Fruit fly (Drosophila melanogaster): ENCODE measurements around the gene RpS29.
A peak's percentile ranks its signal among the peaks of the same experiment; 100 is the strongest.

The RpS29 gene

DNA sequence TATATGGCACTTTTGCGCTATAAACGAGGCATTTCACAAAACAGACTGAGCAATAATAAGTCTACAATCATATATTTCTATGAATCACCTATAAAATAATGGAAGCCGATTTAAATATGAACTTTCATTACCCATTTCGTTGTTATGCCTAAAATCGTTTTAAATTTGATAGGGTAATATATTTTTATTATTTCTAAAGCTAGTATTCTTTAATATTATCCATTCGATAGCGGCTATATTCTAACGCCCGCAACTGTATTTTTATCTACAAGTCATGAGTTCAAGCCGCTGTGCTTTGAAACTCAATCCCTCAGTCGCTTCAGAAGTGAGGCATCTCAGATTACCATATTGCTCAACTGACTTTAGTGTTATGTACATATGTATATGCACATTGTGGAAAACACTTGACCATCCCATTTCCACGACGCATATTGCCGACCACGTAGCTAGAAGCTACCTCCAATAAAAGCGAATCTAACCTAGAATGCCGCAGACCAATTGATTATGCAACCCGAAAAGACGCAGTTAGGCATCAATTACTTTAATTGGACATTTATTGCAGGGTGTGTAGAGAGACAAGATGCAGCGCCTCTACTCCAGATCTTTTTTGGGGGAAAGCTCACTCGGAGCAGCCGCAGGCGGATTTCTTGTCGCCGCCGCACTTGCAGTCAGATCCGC, 5.5 kb downstream of the RpS29 start:
- TF ChIP-seq CG13204 (GFP tag; optimal IDR thresholded peaks at IDR 0.05): no peak
- TF ChIP-seq CG4496 (GFP tag; IDR thresholded peaks at IDR 0.05): 0 out of 3 replicates have a peak, but pooled peaks have one; percentile 21
- peak; percentile 8 for TF ChIP-seq EcR (GFP tag; optimal IDR thresholded peaks at IDR 0.05)
- TF ChIP-seq CG9948 (tag; optimal IDR thresholded peaks at IDR 0.05): peak; percentile 3
- peak; percentile 21 for TF ChIP-seq CG8159 (tag; optimal IDR thresholded peaks at IDR 0.05)

DNA sequence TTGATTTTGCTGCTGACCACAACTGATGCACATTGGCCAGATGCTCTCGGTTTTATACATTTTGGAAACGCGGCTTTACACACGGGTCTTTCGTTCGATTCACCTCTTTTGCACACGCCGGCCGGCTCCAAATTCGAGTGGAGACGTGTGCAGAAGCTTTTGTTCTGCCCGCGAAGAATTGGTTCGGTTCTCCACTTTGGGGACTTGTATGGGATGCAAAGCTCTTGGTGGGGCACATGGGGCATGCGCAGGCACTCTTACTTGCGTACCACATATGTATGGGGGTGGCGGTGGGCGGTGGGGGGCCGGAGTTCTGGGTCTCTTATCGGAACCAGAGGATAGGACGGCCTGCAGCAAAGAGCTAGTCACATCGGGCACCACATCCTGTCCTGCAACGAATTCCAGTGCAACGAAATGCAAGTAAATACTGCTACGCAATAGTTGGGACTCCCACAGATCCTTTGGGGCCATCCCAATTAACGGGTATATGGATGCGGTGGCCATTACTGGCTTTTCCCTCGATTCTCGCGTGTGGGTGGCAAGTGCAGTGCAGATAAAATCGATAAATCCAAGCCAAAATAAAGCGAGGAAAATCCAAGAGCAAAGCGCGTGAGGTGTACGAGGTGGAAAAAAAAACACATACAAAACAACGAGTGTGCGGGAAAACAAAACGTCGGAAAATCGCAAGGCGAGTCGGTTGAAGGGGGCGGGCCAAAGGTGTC, 6.7 kb downstream of the RpS29 start, which contains the start of the genes MtnA and CG8500:
MtnA (minus strand) TSS at position 30 of the 722 bp plus-strand sequence.
CG8500 (plus strand) TSS at position 313 of the 722 bp plus-strand sequence.
- TF ChIP-seq gl (tag; optimal IDR thresholded peaks at IDR 0.05) (no peak), CG34367 (tag; optimal IDR thresholded peaks at IDR 0.05) (no peak), D1 (tag; optimal IDR thresholded peaks at IDR 0.05) (no peak), EcR (GFP tag; optimal IDR thresholded peaks at IDR 0.05) (no peak), CG9948 (tag; optimal IDR thresholded peaks at IDR 0.05) (no peak), CG14655 (GFP tag; optimal IDR thresholded peaks at IDR 0.05) (no peak), CG32121 (GFP tag; IDR thresholded peaks at IDR 0.05) (no peak), CG10348 (GFP tag; IDR thresholded peaks at IDR 0.05) (no peak), Ets98B (GFP tag; IDR thresholded peaks at IDR 0.05) (peak; percentile 11; the same call in 1 of the 2 replicates), rn (GFP tag; IDR thresholded peaks at IDR 0.05) (no peak), CG4496 (GFP tag; IDR thresholded peaks at IDR 0.05) (peak; percentile 64; the same call in 2 of the 3 replicates)

dm6 chr3R:9791177-9791806, 13.4 kb downstream of the RpS29 start, which contains the start of the genes CG12945 and CG8507:
Gene CG12945 (minus strand): TSS chr3R:9791221.
Gene CG8507 (plus strand): TSS chr3R:9791483.
- TF ChIP-seq CG8159 (tag; optimal IDR thresholded peaks at IDR 0.05) (peak; percentile 61), gl (tag; optimal IDR thresholded peaks at IDR 0.05) (no peak), Snoo (tag; optimal IDR thresholded peaks at IDR 0.05) (peak; percentile 25), CG15710 (tag; optimal IDR thresholded peaks at IDR 0.05) (peak; percentile 52), CG4496 (GFP tag; IDR thresholded peaks at IDR 0.05) (no peak), fd96Ca (GFP tag; IDR thresholded peaks at IDR 0.05) (no peak), CG13204 (GFP tag; optimal IDR thresholded peaks at IDR 0.05) (no peak), CG34367 (tag; optimal IDR thresholded peaks at IDR 0.05) (peak; percentile 6), CG8301 (tag; optimal IDR thresholded peaks at IDR 0.05) (peak; percentile 28), CG9948 (tag; optimal IDR thresholded peaks at IDR 0.05) (peak; percentile 29), CG17806 (tag; optimal IDR thresholded peaks at IDR 0.05) (peak; percentile 11), Ets98B (GFP tag; IDR thresholded peaks at IDR 0.05) (no peak), EcR (GFP tag; optimal IDR thresholded peaks at IDR 0.05) (peak; percentile 91)

DNA sequence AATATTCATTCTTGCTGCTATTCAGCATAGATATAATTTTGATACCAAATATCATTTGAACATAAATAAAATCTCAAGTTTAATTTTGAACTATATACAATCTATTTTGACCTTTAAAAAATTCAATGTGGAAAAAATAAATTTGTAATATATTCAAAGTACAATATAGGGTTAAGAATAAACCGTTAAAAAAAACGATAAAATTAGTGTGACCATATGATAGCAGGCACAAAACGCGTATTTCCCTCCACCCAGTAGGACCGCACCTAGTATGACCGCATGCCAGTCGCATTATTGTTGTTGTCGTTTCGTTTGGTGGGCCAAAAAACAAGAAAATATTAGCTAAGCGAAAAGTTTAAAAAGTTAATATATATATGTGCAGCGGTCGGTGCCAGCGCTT, 15.2 kb downstream of the RpS29 start, which contains the start of gene CG8516:
CG8516 (plus strand) TSS at position 278 of the 400 bp plus-strand sequence.
- TF ChIP-seq Ets98B (GFP tag; IDR thresholded peaks at IDR 0.05) (peak; percentile 20; the same call in 1 of the 2 replicates), EcR (GFP tag; optimal IDR thresholded peaks at IDR 0.05) (peak; percentile 11), CG34367 (tag; optimal IDR thresholded peaks at IDR 0.05) (no peak), Snoo (tag; optimal IDR thresholded peaks at IDR 0.05) (no peak), Pif1B (GFP tag; optimal IDR thresholded peaks at IDR 0.05) (no peak), CG12605 (GFP tag; IDR thresholded peaks at IDR 0.05) (no peak), Pif1A (GFP tag; optimal IDR thresholded peaks at IDR 0.05) (no peak), CG8159 (tag; optimal IDR thresholded peaks at IDR 0.05) (peak; percentile 35), CG10348 (GFP tag; IDR thresholded peaks at IDR 0.05) (no peak), rn (GFP tag; IDR thresholded peaks at IDR 0.05) (no peak), gl (tag; optimal IDR thresholded peaks at IDR 0.05) (no peak), CG13204 (GFP tag; optimal IDR thresholded peaks at IDR 0.05) (no peak), fd96Ca (GFP tag; IDR thresholded peaks at IDR 0.05) (no peak), CG15710 (tag; optimal IDR thresholded peaks at IDR 0.05) (peak; percentile 16), CG17806 (tag; optimal IDR thresholded peaks at IDR 0.05) (peak; percentile 34), CG4496 (GFP tag; IDR thresholded peaks at IDR 0.05) (no peak), CG8301 (tag; optimal IDR thresholded peaks at IDR 0.05) (peak; percentile 25), CG9948 (tag; optimal IDR thresholded peaks at IDR 0.05) (no peak), CG14655 (GFP tag; optimal IDR thresholded peaks at IDR 0.05) (no peak), CG32121 (GFP tag; IDR thresholded peaks at IDR 0.05) (peak; percentile 53; the same call in 1 of the 2 replicates), D1 (tag; optimal IDR thresholded peaks at IDR 0.05) (no peak)

dm6 chr3R:9800644-9801330, 22.9 kb downstream of the RpS29 start, which contains the start of the genes CG9467 and CG8526:
Gene CG9467 (minus strand): TSS chr3R:9801026.
Gene CG8526 (plus strand): TSS chr3R:9801280.
- TF ChIP-seq fd96Ca (GFP tag; IDR thresholded peaks at IDR 0.05) (peak; percentile 31; the same call in 2 of the 3 replicates), rn (GFP tag; IDR thresholded peaks at IDR 0.05) (no peak), CG4496 (GFP tag; IDR thresholded peaks at IDR 0.05) (no peak), Snoo (tag; optimal IDR thresholded peaks at IDR 0.05) (peak; percentile 41), CG17806 (tag; optimal IDR thresholded peaks at IDR 0.05) (peak; percentile 47), CG32121 (GFP tag; IDR thresholded peaks at IDR 0.05) (peak; percentile 63), CG9948 (tag; optimal IDR thresholded peaks at IDR 0.05) (peak; percentile 32), CG8159 (tag; optimal IDR thresholded peaks at IDR 0.05) (no peak), CG8301 (tag; optimal IDR thresholded peaks at IDR 0.05) (no peak), CG12605 (GFP tag; IDR thresholded peaks at IDR 0.05) (no peak), CG14655 (GFP tag; optimal IDR thresholded peaks at IDR 0.05) (no peak), Pif1B (GFP tag; optimal IDR thresholded peaks at IDR 0.05) (no peak), CG34367 (tag; optimal IDR thresholded peaks at IDR 0.05) (peak; percentile 9), Pif1A (GFP tag; optimal IDR thresholded peaks at IDR 0.05) (no peak), CG15710 (tag; optimal IDR thresholded peaks at IDR 0.05) (peak; percentile 65), CG10348 (GFP tag; IDR thresholded peaks at IDR 0.05) (no peak), gl (tag; optimal IDR thresholded peaks at IDR 0.05) (no peak), EcR (GFP tag; optimal IDR thresholded peaks at IDR 0.05) (peak; percentile 16), CG13204 (GFP tag; optimal IDR thresholded peaks at IDR 0.05) (no peak)
